Worm (Caenorhabditis elegans): ENCODE measurements around the gene ZK1290.5.

DNA sequence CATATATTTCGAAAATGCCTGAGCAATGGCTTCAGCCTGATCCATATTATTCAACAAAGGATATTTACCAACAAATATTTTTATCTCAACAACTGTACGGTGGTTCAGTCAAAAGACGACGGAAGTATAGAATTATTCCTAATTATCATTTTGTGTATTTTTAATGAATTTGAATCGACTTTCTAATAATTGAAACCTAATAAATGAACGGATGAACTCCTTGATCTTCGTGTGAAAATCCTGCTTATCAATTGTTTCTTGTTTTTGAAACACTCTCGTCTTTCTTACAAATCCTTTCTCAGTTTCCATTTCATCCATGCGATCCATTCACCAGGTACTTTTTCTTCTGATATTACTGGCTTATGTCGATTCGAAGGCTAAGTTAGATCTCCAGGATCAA lies 46.2 kb downstream of the ZK1290.5 start, which contains the start of gene F35D2.1:
- TF ChIP-seq ztf-29 (GFP tag; IDR thresholded peaks at IDR 0.05): no peak
- no peak for TF ChIP-seq flt-1 (GFP tag; IDR thresholded peaks at IDR 0.05)
- TF ChIP-seq med-1 (GFP tag; optimal IDR thresholded peaks at IDR 0.05; ENCODE audit: insufficient read depth): no peak
- TF ChIP-seq ref-1 (GFP tag; conservative IDR thresholded peaks at IDR 0.05): no peak
- TF ChIP-seq cog-1 (tag; optimal IDR thresholded peaks at IDR 0.05): no peak
- TF ChIP-seq T22C8.4 (GFP tag; IDR thresholded peaks at IDR 0.05): no peak
- TF ChIP-seq tab-1 (GFP tag; IDR thresholded peaks at IDR 0.05): no peak
- TF ChIP-seq ztf-23 (GFP tag; IDR thresholded peaks at IDR 0.05): no peak

Data from whole organism, midembryonic.